Fruit fly (Drosophila melanogaster) whole organism, pupa: ENCODE measurements around the gene CG31807.
A peak's percentile ranks its signal among the peaks of the same experiment; 100 is the strongest.

ENCODE experiments used
- CG10348 ChIP-seq: fragments of 200-800 bp; sonication (Bioruptor generic); IDR thresholded peaks from 2 replicates; pipeline ENCODE4 v1.3.6; 2022; ENCODE audit warnings: missing biosample characterization, missing genetic modification characterization
- CG12605 ChIP-seq: fragments of 200-800 bp; sonication (Bioruptor generic); IDR thresholded peaks from 2 replicates; pipeline ENCODE4 v1.3.6; 2022; ENCODE audit warnings: missing biosample characterization, missing genetic modification characterization
- CG13204 ChIP-seq: fragments of 200-800 bp; sonication (Bioruptor generic); optimal IDR thresholded peaks from 2 replicates; lab custom pipeline; 2018; ENCODE audit warnings: missing biosample characterization, mild to moderate bottlenecking, missing genetic modification characterization, moderate library complexity
- CG14655 ChIP-seq: fragments of 200-800 bp; sonication (Bioruptor generic); optimal IDR thresholded peaks from 3 replicates; lab custom pipeline; 2017; ENCODE audit warnings: mild to moderate bottlenecking, missing biosample characterization, missing genetic modification reagents, missing genetic modification characterization
- CG15710 ChIP-seq: fragments of 200-800 bp; sonication (Bioruptor generic); optimal IDR thresholded peaks from 2 replicates; lab custom pipeline; 2018; ENCODE audit warnings: missing biosample characterization, mild to moderate bottlenecking, missing genetic modification characterization, moderate library complexity
- CG17806 ChIP-seq: fragments of 200-800 bp; sonication (Bioruptor generic); optimal IDR thresholded peaks from 2 replicates; lab custom pipeline; 2018; ENCODE audit warnings: missing biosample characterization, mild to moderate bottlenecking, missing genetic modification characterization, moderate library complexity
- CG32121 ChIP-seq: fragments of 200-800 bp; sonication (Bioruptor generic); IDR thresholded peaks from 2 replicates; pipeline ENCODE4 v1.3.6; 2022; ENCODE audit warnings: missing biosample characterization, missing genetic modification characterization
- CG34367 ChIP-seq: fragments of 200-800 bp; sonication (Bioruptor generic); optimal IDR thresholded peaks from 2 replicates; lab custom pipeline; 2018; ENCODE audit warnings: missing biosample characterization, mild to moderate bottlenecking, missing genetic modification characterization
- CG4496 ChIP-seq: fragments of 200-800 bp; sonication (Bioruptor generic); IDR thresholded peaks from 3 replicates; pipeline ENCODE4 v1.3.6; 2022; ENCODE audit warnings: missing biosample characterization, missing genetic modification characterization
- CG8159 ChIP-seq: fragments of 200-800 bp; sonication (Bioruptor generic); optimal IDR thresholded peaks from 3 replicates; lab custom pipeline; 2018; ENCODE audit warnings: missing biosample characterization, mild to moderate bottlenecking, missing genetic modification characterization, moderate library complexity
- CG8301 ChIP-seq: fragments of 200-800 bp; sonication (Bioruptor generic); optimal IDR thresholded peaks from 2 replicates; lab custom pipeline; 2018; ENCODE audit warnings: missing biosample characterization, mild to moderate bottlenecking, missing genetic modification characterization
- CG9948 ChIP-seq: fragments of 200-800 bp; sonication (Bioruptor generic); optimal IDR thresholded peaks from 2 replicates; lab custom pipeline; 2018; ENCODE audit warnings: missing biosample characterization, mild to moderate bottlenecking, missing genetic modification characterization, moderate library complexity
- D1 ChIP-seq: fragments of 200-800 bp; sonication (Bioruptor generic); optimal IDR thresholded peaks from 2 replicates; lab custom pipeline; 2018; ENCODE audit warnings: missing biosample characterization, mild to moderate bottlenecking, missing genetic modification characterization, moderate library complexity
- EcR ChIP-seq: fragments of 200-800 bp; sonication (Bioruptor generic); optimal IDR thresholded peaks from 3 replicates; lab custom pipeline; 2019; ENCODE audit warnings: missing biosample characterization, missing genetic modification characterization, mild to moderate bottlenecking, moderate library complexity, missing genetic modification reagents
- Ets98B ChIP-seq: fragments of 200-800 bp; sonication (Bioruptor generic); IDR thresholded peaks from 2 replicates; pipeline ENCODE4 v1.3.6; 2022; ENCODE audit warnings: missing biosample characterization, missing genetic modification characterization
- Pif1A ChIP-seq: fragments of 200-800 bp; sonication (Bioruptor generic); optimal IDR thresholded peaks from 3 replicates; lab custom pipeline; 2016; ENCODE audit warnings: missing biosample characterization, missing genetic modification characterization
- Pif1B ChIP-seq: fragments of 200-800 bp; sonication (Bioruptor generic); optimal IDR thresholded peaks from 3 replicates; lab custom pipeline; 2016; ENCODE audit warnings: missing biosample characterization, missing genetic modification characterization
- Snoo ChIP-seq: fragments of 200-800 bp; sonication (Bioruptor generic); optimal IDR thresholded peaks from 3 replicates; lab custom pipeline; 2017; ENCODE audit warnings: missing biosample characterization, mild to moderate bottlenecking, missing genetic modification characterization, inconsistent platforms
- fd96Ca ChIP-seq: fragments of 200-800 bp; sonication (Bioruptor generic); IDR thresholded peaks from 3 replicates; pipeline ENCODE4 v1.3.6; 2022; ENCODE audit warnings: missing biosample characterization, missing genetic modification characterization
- gl ChIP-seq: fragments of 200-800 bp; sonication (Bioruptor generic); optimal IDR thresholded peaks from 2 replicates; lab custom pipeline; 2018; ENCODE audit warnings: missing biosample characterization, mild to moderate bottlenecking, missing genetic modification characterization
- rn ChIP-seq: fragments of 200-800 bp; sonication (Bioruptor generic); IDR thresholded peaks from 2 replicates; pipeline ENCODE4 v1.3.6; 2022; ENCODE audit warnings: missing biosample characterization, missing genetic modification characterization

CG31807 gene

dm6 chr2L:16703008-16703510 is 19.3 kb upstream of the CG31807 start:
- TF ChIP-seq CG17806 (no peak), CG4496 (GFP tag; lab: Robert Waterston, UW) (no peak), CG8159 (tag; lab: Kevin White, UChicago) (no peak), gl (tag; lab: Kevin White, UChicago) (no peak), Ets98B (GFP tag; lab: Robert Waterston, UW) (no peak), EcR (GFP tag; lab: Kevin White, UChicago) (no peak), Pif1A (no peak), CG14655 (GFP tag; lab: Kevin White, UChicago) (no peak), CG12605 (GFP tag; lab: Robert Waterston, UW) (no peak)
- TF ChIP-seq, all 21 proteins: peak for 0

DNA sequence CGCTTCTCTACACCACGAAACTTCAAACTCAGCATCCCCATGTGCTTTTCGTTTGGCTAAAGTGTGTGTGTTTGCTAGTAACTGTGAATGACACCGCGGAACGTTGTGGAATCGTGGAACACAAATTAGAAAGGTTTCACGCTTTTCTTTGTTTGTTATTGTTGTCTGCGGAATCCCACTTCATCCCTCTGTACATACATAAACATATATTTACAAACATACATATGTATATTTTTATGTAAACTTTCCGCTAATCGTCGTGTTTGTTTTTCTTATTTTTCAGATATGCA is 6.8 kb upstream of the CG31807 start:
- no peak for TF ChIP-seq CG13204 (GFP tag; lab: Kevin White, UChicago)
- TF ChIP-seq CG34367 (tag; lab: Kevin White, UChicago), result no peak
- TF ChIP-seq Pif1A, result no peak
- TF ChIP-seq Pif1B, result no peak
- no peak for TF ChIP-seq CG32121 (GFP tag; lab: Robert Waterston, UW)
- no peak for TF ChIP-seq CG9948 (tag; lab: Kevin White, UChicago)
- no peak for TF ChIP-seq CG12605 (GFP tag; lab: Robert Waterston, UW)
- TF ChIP-seq CG17806, result no peak

DNA sequence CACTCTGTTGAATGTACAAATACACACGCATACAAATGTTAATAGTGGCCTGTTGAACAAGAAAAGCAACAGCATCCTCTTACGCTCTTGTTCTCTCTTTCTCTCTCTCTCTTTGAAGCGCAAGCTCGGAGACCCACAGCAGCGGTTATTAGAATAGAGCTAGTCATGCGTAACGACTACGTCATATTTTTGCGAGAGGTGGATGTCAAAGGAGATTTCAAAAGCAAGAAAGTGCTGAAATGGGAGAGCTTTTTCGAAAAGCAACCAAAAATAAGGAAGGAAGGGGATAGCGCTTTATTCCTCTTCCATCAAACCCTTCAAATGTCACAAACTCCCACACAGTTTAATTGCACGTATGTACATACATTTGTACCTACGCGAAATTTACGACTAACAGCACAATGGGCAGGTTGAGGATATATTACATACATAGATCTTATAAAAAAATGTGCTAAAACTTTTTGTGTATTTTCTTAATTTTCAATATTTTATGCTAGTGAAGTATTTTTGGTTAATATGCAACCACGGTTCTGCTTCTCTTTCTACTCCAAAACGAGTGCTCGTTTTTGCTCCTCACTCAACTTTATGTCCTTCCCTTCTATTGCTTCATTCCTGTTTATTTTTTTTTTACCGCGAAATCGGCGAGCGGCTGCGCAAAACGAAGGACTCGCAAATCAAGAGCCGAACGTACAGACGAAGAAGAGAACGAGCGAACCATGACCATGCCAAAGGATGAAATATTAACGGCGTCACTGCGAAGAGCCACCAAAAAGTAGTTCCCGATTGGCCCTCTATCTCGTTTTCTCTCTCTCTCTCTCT is 6.2 kb upstream of the CG31807 start:
- TF ChIP-seq CG13204 (GFP tag; lab: Kevin White, UChicago) (no peak), CG10348 (GFP tag; lab: Robert Waterston, UW) (no peak), Snoo (tag; lab: Kevin White, UChicago) (peak; percentile 34), CG12605 (GFP tag; lab: Robert Waterston, UW) (no peak; the same call in 1 of the 2 replicates), CG15710 (tag; lab: Kevin White, UChicago) (peak; percentile 57), CG4496 (GFP tag; lab: Robert Waterston, UW) (no peak), D1 (no peak), gl (tag; lab: Kevin White, UChicago) (no peak), fd96Ca (GFP tag; lab: Robert Waterston, UW) (0 out of 3 replicates have a peak, but pooled peaks have one; percentile 59), CG17806 (no peak), rn (no peak), CG8301 (tag; lab: Kevin White, UChicago) (peak; percentile 22), CG34367 (tag; lab: Kevin White, UChicago) (peak; percentile 38), Pif1B (peak; percentile 8), Pif1A (peak; percentile 61), EcR (GFP tag; lab: Kevin White, UChicago) (no peak), CG32121 (GFP tag; lab: Robert Waterston, UW) (no peak), CG9948 (tag; lab: Kevin White, UChicago) (peak; percentile 55), CG8159 (tag; lab: Kevin White, UChicago) (peak; percentile 20), Ets98B (GFP tag; lab: Robert Waterston, UW) (no peak), CG14655 (GFP tag; lab: Kevin White, UChicago) (peak; percentile 44)
- TF ChIP-seq, all 21 proteins: peak for 10

dm6 chr2L:16687863-16688262 is 4.1 kb upstream of the CG31807 start:
- TF ChIP-seq CG9948 (tag; lab: Kevin White, UChicago) (peak; percentile 77), Snoo (tag; lab: Kevin White, UChicago) (no peak), CG32121 (GFP tag; lab: Robert Waterston, UW) (peak; percentile 46; the same call in 1 of the 2 replicates), CG4496 (GFP tag; lab: Robert Waterston, UW) (0 out of 3 replicates have a peak, but pooled peaks have one; percentile 35), gl (tag; lab: Kevin White, UChicago) (no peak), CG13204 (GFP tag; lab: Kevin White, UChicago) (peak; percentile 63), CG15710 (tag; lab: Kevin White, UChicago) (peak; percentile 77), Pif1B (peak; percentile 46), CG34367 (tag; lab: Kevin White, UChicago) (peak; percentile 77), CG8301 (tag; lab: Kevin White, UChicago) (peak; percentile 62), Ets98B (GFP tag; lab: Robert Waterston, UW) (0 out of 2 replicates have a peak, but pooled peaks have one; percentile 8), CG10348 (GFP tag; lab: Robert Waterston, UW) (no peak), CG17806 (peak; percentile 67), EcR (GFP tag; lab: Kevin White, UChicago) (peak; percentile 25), CG12605 (GFP tag; lab: Robert Waterston, UW) (peak; percentile 61; the same call in 1 of the 2 replicates), CG14655 (GFP tag; lab: Kevin White, UChicago) (peak; percentile 77), D1 (peak; percentile 42), fd96Ca (GFP tag; lab: Robert Waterston, UW) (no peak), rn (no peak), Pif1A (peak; percentile 78), CG8159 (tag; lab: Kevin White, UChicago) (peak; percentile 76)

- peak; percentile 60 for TF ChIP-seq Snoo (tag; lab: Kevin White, UChicago)
- peak; percentile 79 for TF ChIP-seq gl (tag; lab: Kevin White, UChicago)
- peak; percentile 71 for TF ChIP-seq EcR (GFP tag; lab: Kevin White, UChicago)
- TF ChIP-seq CG34367 (tag; lab: Kevin White, UChicago), result peak; percentile 68
- peak; percentile 63 for TF ChIP-seq CG14655 (GFP tag; lab: Kevin White, UChicago)
- peak; percentile 87 for TF ChIP-seq CG12605 (GFP tag; lab: Robert Waterston, UW)
- peak; percentile 35; the same call in 1 of the 2 replicates for TF ChIP-seq CG32121 (GFP tag; lab: Robert Waterston, UW)
- TF ChIP-seq Pif1B, result peak; percentile 57
- TF ChIP-seq CG17806, result peak; percentile 55
- TF ChIP-seq CG10348 (GFP tag; lab: Robert Waterston, UW), result no peak
- peak; percentile 58 for TF ChIP-seq CG15710 (tag; lab: Kevin White, UChicago)
- peak; percentile 56; the same call in 2 of the 3 replicates for TF ChIP-seq fd96Ca (GFP tag; lab: Robert Waterston, UW)
- TF ChIP-seq Ets98B (GFP tag; lab: Robert Waterston, UW), result peak; percentile 70
- peak; percentile 80 for TF ChIP-seq CG13204 (GFP tag; lab: Kevin White, UChicago)
- peak; percentile 64 for TF ChIP-seq Pif1A
- TF ChIP-seq rn, result peak; percentile 59; the same call in 1 of the 2 replicates
- peak; percentile 65 for TF ChIP-seq CG8159 (tag; lab: Kevin White, UChicago)
- TF ChIP-seq D1, result peak; percentile 69
- peak; percentile 52 for TF ChIP-seq CG8301 (tag; lab: Kevin White, UChicago)
- peak; percentile 85 for TF ChIP-seq CG4496 (GFP tag; lab: Robert Waterston, UW)
- peak; percentile 32 for TF ChIP-seq CG9948 (tag; lab: Kevin White, UChicago)
These were observed 2.7 kb upstream of the CG31807 start for dm6 chr2L:16686412-16687043.
